Fruit fly (Drosophila melanogaster) whole organism, prepupa: ENCODE measurements around the gene CG5225.
A peak's percentile ranks its signal among the peaks of the same experiment; 100 is the strongest.

ENCODE experiments used
- CG11902 ChIP-seq: fragments of 200-800 bp; sonication (Bioruptor generic); optimal IDR thresholded peaks from 3 replicates; lab custom pipeline; 2016; ENCODE audit warnings: missing biosample characterization, missing genetic modification characterization
- CG16779 ChIP-seq: fragments of 200-800 bp; sonication (Bioruptor generic); optimal IDR thresholded peaks from 3 replicates; lab custom pipeline; 2017; ENCODE audit warnings: missing biosample characterization, mild to moderate bottlenecking, missing genetic modification characterization
- CG31627 ChIP-seq: fragments of 200-800 bp; sonication (Bioruptor generic); optimal IDR thresholded peaks from 3 replicates; lab custom pipeline; 2016; ENCODE audit warnings: missing biosample characterization, missing genetic modification characterization
- CG8319 ChIP-seq: fragments of 200-800 bp; sonication (Bioruptor generic); optimal IDR thresholded peaks from 3 replicates; lab custom pipeline; 2016; ENCODE audit warnings: missing biosample characterization, missing genetic modification characterization
- Ets21C ChIP-seq: fragments of 200-800 bp; sonication (Bioruptor generic); optimal IDR thresholded peaks from 3 replicates; lab custom pipeline; 2016; ENCODE audit warnings: missing biosample characterization, missing genetic modification characterization
- Hr38 ChIP-seq: sonication (Bioruptor generic); optimal IDR thresholded peaks from 2 replicates; lab custom pipeline; 2016; ENCODE audit warnings: missing biosample characterization, missing genetic modification characterization
- Sox15 ChIP-seq: fragments of 200-800 bp; sonication (Bioruptor generic); optimal IDR thresholded peaks from 3 replicates; lab custom pipeline; 2016; ENCODE audit warnings: missing biosample characterization, missing genetic modification characterization
- dac ChIP-seq: fragments of 200-800 bp; sonication (Bioruptor generic); optimal IDR thresholded peaks from 2 replicates; lab custom pipeline; 2017; ENCODE audit warnings: missing biosample characterization, mild to moderate bottlenecking, missing genetic modification characterization
- dsx ChIP-seq: fragments of 200-800 bp; optimal IDR thresholded peaks from 3 replicates; lab custom pipeline; 2019; ENCODE audit warnings: missing biosample characterization, mild to moderate bottlenecking, missing genetic modification characterization, moderate library complexity; ENCODE audit not compliant: poor library complexity, severe bottlenecking
- fd85E ChIP-seq: fragments of 200-800 bp; sonication (Bioruptor generic); optimal IDR thresholded peaks from 3 replicates; lab custom pipeline; 2016; ENCODE audit warnings: missing biosample characterization, missing genetic modification characterization
- spab ChIP-seq: fragments of 200-800 bp; sonication (Bioruptor generic); optimal IDR thresholded peaks from 2 replicates; lab custom pipeline; 2017; ENCODE audit warnings: missing biosample characterization, mild to moderate bottlenecking, missing genetic modification characterization, missing genetic modification reagents
- svp ChIP-seq: fragments of 200-800 bp; sonication (Bioruptor generic); peaks from one replicate; lab custom pipeline; 2016; ENCODE audit warnings: missing biosample characterization, missing genetic modification characterization
- topi ChIP-seq: fragments of 200-800 bp; sonication (Bioruptor generic); optimal IDR thresholded peaks from 3 replicates; lab custom pipeline; 2016; ENCODE audit warnings: missing biosample characterization, missing genetic modification characterization

DNA sequence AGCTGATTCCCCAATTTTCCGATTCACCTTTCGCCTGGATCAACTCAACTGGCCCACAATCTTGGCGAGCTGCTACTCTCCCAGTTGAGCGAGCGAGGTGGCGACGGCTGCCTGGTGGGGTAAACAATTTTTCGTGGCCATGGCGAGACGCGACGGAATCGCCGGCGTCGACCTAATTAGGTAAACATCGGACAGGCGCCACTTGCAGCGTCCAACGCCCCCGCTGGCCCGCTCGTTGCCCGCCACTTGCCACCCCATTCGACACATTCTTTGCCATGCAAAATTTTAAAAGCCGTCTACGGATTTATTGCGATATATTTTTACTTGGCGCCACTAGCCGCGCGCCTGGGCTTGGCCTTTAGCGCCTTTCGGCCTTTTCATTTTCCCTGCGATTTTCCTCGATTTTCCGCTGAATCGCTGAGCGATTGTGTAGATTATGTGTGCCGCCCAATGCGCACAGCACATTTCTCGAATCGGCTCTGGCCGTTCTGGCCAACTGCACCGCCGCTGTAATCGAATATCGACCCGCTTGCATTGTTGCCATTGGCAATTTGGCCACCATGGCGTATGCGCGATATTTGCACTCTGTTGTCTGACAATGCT lies 38.4 kb downstream of the CG5225 start:
- no peak for TF ChIP-seq topi (GFP tag; lab: Kevin White, UChicago)
- TF ChIP-seq Hr38: no peak
- no peak for TF ChIP-seq Sox15 (GFP tag; lab: Kevin White, UChicago)
- TF ChIP-seq spab (GFP tag; lab: Kevin White, UChicago): no peak
- no peak for TF ChIP-seq dac
- no peak for TF ChIP-seq dsx (GFP tag; lab: Kevin White, UChicago)
- no peak for TF ChIP-seq CG16779 (tag; lab: Kevin White, UChicago)
- TF ChIP-seq fd85E: no peak
- TF ChIP-seq CG8319: no peak
- TF ChIP-seq CG31627: no peak
- TF ChIP-seq Ets21C (GFP tag; lab: Kevin White, UChicago): no peak
- peak; percentile 50 for TF ChIP-seq svp
- TF ChIP-seq CG11902 (GFP tag; lab: Kevin White, UChicago): no peak
